Worm (Caenorhabditis elegans) whole organism, L2 larva: ENCODE results near the gene Y62E10A.24.

ENCODE experiments used
- C34F6.9 ChIP-seq: fragments of 150-350 bp; optimal IDR thresholded peaks from 2 replicates; lab custom pipeline; 2014; ENCODE audit warnings: missing biosample characterization, missing genetic modification characterization
- R02D3.7 ChIP-seq: fragments of 150-350 bp; optimal IDR thresholded peaks from 2 replicates; lab custom pipeline; 2014; ENCODE audit warnings: missing biosample characterization, missing genetic modification characterization
- Y55F3AM.14 ChIP-seq: fragments of 200-800 bp; sonication (Bioruptor generic); optimal IDR thresholded peaks from 2 replicates; lab custom pipeline; 2018; ENCODE audit warnings: mild to moderate bottlenecking, missing genetic modification characterization, missing compliant biosample characterization
- ZK546.5 ChIP-seq: sonication (generic microtip); optimal IDR thresholded peaks from 2 replicates; lab custom pipeline; 2017; ENCODE audit warnings: missing biosample characterization, missing genetic modification characterization
- aly-2 ChIP-seq: fragments of 150-350 bp; optimal IDR thresholded peaks from 2 replicates; lab custom pipeline; 2014; ENCODE audit warnings: missing biosample characterization, missing genetic modification characterization
- ama-1 ChIP-seq: fragments of 150-350 bp; optimal IDR thresholded peaks from 2 replicates; lab custom pipeline; 2018; ENCODE audit warnings: inconsistent platforms
- ceh-16 ChIP-seq: fragments of 150-350 bp; optimal IDR thresholded peaks from 2 replicates; lab custom pipeline; 2014; ENCODE audit warnings: missing biosample characterization, missing genetic modification characterization
- ceh-82 ChIP-seq: fragments of 150-350 bp; optimal IDR thresholded peaks from 2 replicates; lab custom pipeline; 2014; ENCODE audit warnings: missing biosample characterization, missing genetic modification characterization
- crh-2 ChIP-seq: sonication (generic microtip); optimal IDR thresholded peaks from 2 replicates; lab custom pipeline; 2017; ENCODE audit warnings: missing biosample characterization, missing genetic modification characterization
- dmd-4 ChIP-seq: sonication (generic microtip); optimal IDR thresholded peaks from 2 replicates; lab custom pipeline; 2017; ENCODE audit warnings: missing biosample characterization, missing genetic modification characterization
- elt-1 ChIP-seq: fragments of 150-350 bp; optimal IDR thresholded peaks from 2 replicates; lab custom pipeline; 2014; ENCODE audit warnings: missing biosample characterization, missing genetic modification characterization
- elt-3 ChIP-seq: sonication (generic microtip); optimal IDR thresholded peaks from 2 replicates; lab custom pipeline; 2017; ENCODE audit warnings: missing biosample characterization, missing genetic modification characterization
- fos-1 ChIP-seq: fragments of 150-350 bp; optimal IDR thresholded peaks from 2 replicates; lab custom pipeline; 2014; ENCODE audit warnings: missing biosample characterization, missing genetic modification characterization
- gmeb-1 ChIP-seq: fragments of 150-350 bp; optimal IDR thresholded peaks from 2 replicates; lab custom pipeline; 2014; ENCODE audit warnings: missing biosample characterization, missing genetic modification characterization
- lin-13 ChIP-seq: fragments of 150-350 bp; optimal IDR thresholded peaks from 2 replicates; lab custom pipeline; 2014; ENCODE audit warnings: missing biosample characterization, missing genetic modification reagents, missing genetic modification characterization
- lin-39 ChIP-seq: fragments of 150-350 bp; optimal IDR thresholded peaks from 2 replicates; lab custom pipeline; 2014; ENCODE audit warnings: missing biosample characterization, missing genetic modification reagents, missing genetic modification characterization
- lsy-2 ChIP-seq, 2 experiments: fragments of 150-350 bp in 1 of 2; sonication (generic microtip) in 1 of 2; optimal IDR thresholded peaks; 2 replicates each; lab custom pipeline; 2014 to 2017; ENCODE audit warnings: missing biosample characterization in 2 of 2, missing genetic modification characterization in 2 of 2
- mab-5 ChIP-seq: fragments of 150-350 bp; optimal IDR thresholded peaks from 2 replicates; lab custom pipeline; 2014; ENCODE audit warnings: missing biosample characterization, missing genetic modification characterization
- nhr-10 ChIP-seq: sonication (generic microtip); optimal IDR thresholded peaks from 2 replicates; lab custom pipeline; 2017; ENCODE audit warnings: missing biosample characterization, missing genetic modification characterization
- nhr-12 ChIP-seq: fragments of 150-350 bp; optimal IDR thresholded peaks from 2 replicates; lab custom pipeline; 2014; ENCODE audit warnings: missing biosample characterization, missing genetic modification characterization
- nhr-129 ChIP-seq: fragments of 150-350 bp; optimal IDR thresholded peaks from 2 replicates; lab custom pipeline; 2014; ENCODE audit warnings: missing biosample characterization, missing genetic modification characterization
- nhr-21 ChIP-seq: fragments of 150-350 bp; optimal IDR thresholded peaks from 2 replicates; lab custom pipeline; 2014; ENCODE audit warnings: missing biosample characterization, missing genetic modification characterization
- nhr-237 ChIP-seq: fragments of 150-350 bp; optimal IDR thresholded peaks from 2 replicates; lab custom pipeline; 2014; ENCODE audit warnings: missing biosample characterization, missing genetic modification characterization
- nhr-6 ChIP-seq: fragments of 150-350 bp; optimal IDR thresholded peaks from 2 replicates; lab custom pipeline; 2014; ENCODE audit warnings: missing biosample characterization, missing genetic modification characterization
- peb-1 ChIP-seq: fragments of 150-350 bp; optimal IDR thresholded peaks from 2 replicates; lab custom pipeline; 2014; ENCODE audit warnings: missing biosample characterization, missing genetic modification characterization
- skn-1 ChIP-seq: sonication (generic microtip); optimal IDR thresholded peaks from 2 replicates; lab custom pipeline; 2017; ENCODE audit warnings: missing biosample characterization, missing genetic modification characterization
- sma-9 ChIP-seq, 2 experiments: fragments of 150-350 bp in 1 of 2; sonication (generic microtip) in 1 of 2; optimal IDR thresholded peaks; 2 replicates each; lab custom pipeline; 2014 to 2016; ENCODE audit warnings: missing genetic modification characterization in 2 of 2, mild to moderate bottlenecking in 1 of 2, missing biosample characterization in 1 of 2, missing compliant biosample characterization in 1 of 2, missing genetic modification reagents in 1 of 2, moderate library complexity in 1 of 2
- snpc-4 ChIP-seq: fragments of 150-350 bp; optimal IDR thresholded peaks from 2 replicates; lab custom pipeline; 2014; ENCODE audit warnings: missing biosample characterization, missing genetic modification characterization
- unc-39 ChIP-seq: fragments of 150-350 bp; optimal IDR thresholded peaks from 2 replicates; lab custom pipeline; 2014; ENCODE audit warnings: missing biosample characterization, missing genetic modification characterization
- unc-55 ChIP-seq: fragments of 150-350 bp; sonication (generic microtip); optimal IDR thresholded peaks from 3 replicates; lab custom pipeline; 2014; ENCODE audit warnings: missing biosample characterization, missing genetic modification reagents, missing genetic modification characterization
- zag-1 ChIP-seq: fragments of 150-350 bp; optimal IDR thresholded peaks from 2 replicates; lab custom pipeline; 2014; ENCODE audit warnings: missing biosample characterization, missing genetic modification characterization
- ztf-11 ChIP-seq: sonication (generic microtip); optimal IDR thresholded peaks from 2 replicates; lab custom pipeline; 2017; ENCODE audit warnings: missing biosample characterization, missing genetic modification characterization
- ztf-4 ChIP-seq: fragments of 150-350 bp; optimal IDR thresholded peaks from 2 replicates; lab custom pipeline; 2014; ENCODE audit warnings: missing biosample characterization, missing genetic modification characterization

Y62E10A.24 gene

ce11 chrIV:13358488-13358887 is 12.0 kb upstream of the Y62E10A.24 start, which contains the start of gene W02A2.8:
Gene W02A2.8 (minus strand): TSS chrIV:13358588.
- TF ChIP-seq ama-1 (lab: Kevin White, UChicago) (no peak), aly-2 (tag; lab: Kevin White, UChicago) (no peak), sma-9 (GFP tag; optimal IDR thresholded peaks at IDR 0.05; lab: Kevin White, UChicago) (no peak), sma-9 (tag; optimal IDR thresholded peaks at IDR 0.05; lab: Kevin White, UChicago) (no peak), elt-3 (no peak), zag-1 (no peak), nhr-21 (tag; lab: Kevin White, UChicago) (no peak)

ce11 chrIV:13360144-13360543 is 10.4 kb upstream of the Y62E10A.24 start, which contains the start of gene Y62E10A.3:
Gene Y62E10A.3 (minus strand): TSS chrIV:13360244.
- TF ChIP-seq ceh-16 (tag; lab: Kevin White, UChicago) (no peak), unc-55 (GFP tag; lab: Kevin White, UChicago) (no peak), nhr-10 (tag; lab: Kevin White, UChicago) (no peak), sma-9 (GFP tag; optimal IDR thresholded peaks at IDR 0.05; lab: Kevin White, UChicago) (no peak), sma-9 (tag; optimal IDR thresholded peaks at IDR 0.05; lab: Kevin White, UChicago) (no peak), unc-39 (tag; lab: Kevin White, UChicago) (no peak), nhr-129 (no peak), peb-1 (tag; lab: Kevin White, UChicago) (no peak)

ce11 chrIV:13364869-13365268 is 5.6 kb upstream of the Y62E10A.24 start, which contains the start of gene srsx-25:
Gene srsx-25 (plus strand): TSS chrIV:13365169.
- no peak for TF ChIP-seq lin-39 (tag; lab: Kevin White, UChicago)
- no peak for TF ChIP-seq fos-1
- no peak for TF ChIP-seq R02D3.7 (tag; lab: Kevin White, UChicago)
- no peak for TF ChIP-seq lin-13 (GFP tag; lab: Kevin White, UChicago)
- TF ChIP-seq ceh-82 (tag; lab: Kevin White, UChicago): no peak
- no peak for TF ChIP-seq ZK546.5
- TF ChIP-seq dmd-4 (tag; lab: Kevin White, UChicago): no peak
- TF ChIP-seq elt-1 (tag; lab: Kevin White, UChicago): no peak
- TF ChIP-seq crh-2 (tag; lab: Kevin White, UChicago): no peak
- TF ChIP-seq nhr-237 (tag; lab: Kevin White, UChicago): no peak
- TF ChIP-seq elt-3: no peak
- TF ChIP-seq gmeb-1 (tag; lab: Kevin White, UChicago): no peak
- TF ChIP-seq nhr-12 (tag; lab: Kevin White, UChicago): no peak
- no peak for TF ChIP-seq zag-1
- TF ChIP-seq C34F6.9: no peak
- no peak for TF ChIP-seq sma-9 (GFP tag; optimal IDR thresholded peaks at IDR 0.05; lab: Kevin White, UChicago)
- no peak for TF ChIP-seq sma-9 (tag; optimal IDR thresholded peaks at IDR 0.05; lab: Kevin White, UChicago)
- no peak for TF ChIP-seq ztf-11
- no peak for TF ChIP-seq nhr-21 (tag; lab: Kevin White, UChicago)
- no peak for TF ChIP-seq snpc-4 (tag; lab: Kevin White, UChicago)
- TF ChIP-seq peb-1 (tag; lab: Kevin White, UChicago): no peak
- TF ChIP-seq, all 48 proteins: peak for 0

- TF ChIP-seq aly-2 (tag; lab: Kevin White, UChicago) (no peak), elt-1 (tag; lab: Kevin White, UChicago) (no peak), nhr-21 (tag; lab: Kevin White, UChicago) (no peak), ceh-82 (tag; lab: Kevin White, UChicago) (no peak), ztf-4 (tag; lab: Kevin White, UChicago) (no peak), mab-5 (tag; lab: Kevin White, UChicago) (no peak), skn-1 (tag; lab: Kevin White, UChicago) (no peak), R02D3.7 (tag; lab: Kevin White, UChicago) (no peak), lsy-2 (tag; optimal IDR thresholded peaks at IDR 0.05; lab: Kevin White, UChicago) (no peak), Y55F3AM.14 (GFP tag; lab: Kevin White, UChicago) (no peak), nhr-12 (tag; lab: Kevin White, UChicago) (no peak), ceh-16 (tag; lab: Kevin White, UChicago) (no peak), unc-39 (tag; lab: Kevin White, UChicago) (no peak), nhr-6 (tag; lab: Kevin White, UChicago) (no peak)
These were observed 1.2 kb upstream of the Y62E10A.24 start, which contains the start of gene agt-1 for ce11 chrIV:13369120-13369842. Gene agt-1 (minus strand): TSS chrIV:13369412.
